Fruit fly (Drosophila melanogaster): ENCODE measurements around the gene Amnionless.

The Amnionless gene

dm6 chr2L:285596-286023 is 3.3 kb downstream of the Amnionless start (continued):
- TF ChIP-seq unc-4 (GFP tag; IDR thresholded peaks at IDR 0.05; ENCODE audit: partially characterized antibody), result peak; percentile 43; the same call in 1 of the 2 replicates
- TF ChIP-seq CG8359 (GFP tag; optimal IDR thresholded peaks at IDR 0.05; ENCODE audit: borderline replicate concordance), result no peak
- peak; percentile 20; the same call in 1 of the 2 replicates for TF ChIP-seq Scr (GFP tag; IDR thresholded peaks at IDR 0.05; ENCODE audit: partially characterized antibody)
- peak; percentile 31; the same call in 1 of the 3 replicates for TF ChIP-seq otp (GFP tag; IDR thresholded peaks at IDR 0.05)
- peak; percentile 63 for TF ChIP-seq CG17829 (tag; optimal IDR thresholded peaks at IDR 0.05)
- peak; percentile 70 for TF ChIP-seq CG1603 (tag; optimal IDR thresholded peaks at IDR 0.05)
- no peak for TF ChIP-seq cad (GFP tag; optimal IDR thresholded peaks at IDR 0.05)
- TF ChIP-seq CoRest (tag; optimal IDR thresholded peaks at IDR 0.05), result peak; percentile 64
- no peak for TF ChIP-seq CG6175 (GFP tag; IDR thresholded peaks at IDR 0.05)
- TF ChIP-seq CG5953 (GFP tag; IDR thresholded peaks at IDR 0.05), result 0 out of 2 replicates have a peak, but pooled peaks have one; percentile 29
- TF ChIP-seq pros (GFP tag; optimal IDR thresholded peaks at IDR 0.05), result no peak
- TF ChIP-seq nerfin-2 (GFP tag; IDR thresholded peaks at IDR 0.05; ENCODE audit: partially characterized antibody), result no peak
- no peak for TF ChIP-seq tio (GFP tag; optimal IDR thresholded peaks at IDR 0.05)
- TF ChIP-seq yki (optimal IDR thresholded peaks at IDR 0.05), result no peak
- TF ChIP-seq sqz (GFP tag; optimal IDR thresholded peaks at IDR 0.05), result no peak
- TF ChIP-seq CG1792 (GFP tag; optimal IDR thresholded peaks at IDR 0.05), result peak; percentile 40
- TF ChIP-seq zfh2 (GFP tag; optimal IDR thresholded peaks at IDR 0.05), result peak; percentile 47
- no peak for TF ChIP-seq CG2129 (GFP tag; IDR thresholded peaks at IDR 0.05; ENCODE audit: partially characterized antibody)
- TF ChIP-seq ac (GFP tag; optimal IDR thresholded peaks at IDR 0.05), result peak; percentile 19
- peak; percentile 20 for TF ChIP-seq gcm2 (GFP tag; optimal IDR thresholded peaks at IDR 0.05)
- TF ChIP-seq crol (GFP tag; IDR thresholded peaks at IDR 0.05), result peak; percentile 52; the same call in 1 of the 2 replicates
- no peak for TF ChIP-seq aop (GFP tag; IDR thresholded peaks at IDR 0.05)
- no peak for TF ChIP-seq hkb (optimal IDR thresholded peaks at IDR 0.05)
- peak; percentile 42; the same call in 1 of the 2 replicates for TF ChIP-seq hkb (GFP tag; IDR thresholded peaks at IDR 0.05)
- no peak for TF ChIP-seq Tbp (GFP tag; optimal IDR thresholded peaks at IDR 0.05)
- peak; percentile 97 for TF ChIP-seq CG15514 (GFP tag; optimal IDR thresholded peaks at IDR 0.05)
- TF ChIP-seq eyg (GFP tag; optimal IDR thresholded peaks at IDR 0.05), result peak; percentile 7
- TF ChIP-seq Elba2 (GFP tag; optimal IDR thresholded peaks at IDR 0.05), result no peak
- peak; percentile 0 for TF ChIP-seq Max (GFP tag; optimal IDR thresholded peaks at IDR 0.05)
- peak; percentile 36; the same call in 1 of the 2 replicates for TF ChIP-seq ssp (GFP tag; IDR thresholded peaks at IDR 0.05)
- peak; percentile 71 for TF ChIP-seq caup (GFP tag; optimal IDR thresholded peaks at IDR 0.05; ENCODE audit: severe bottlenecking)
- no peak for TF ChIP-seq CG9876 (GFP tag; optimal IDR thresholded peaks at IDR 0.05)
- no peak for TF ChIP-seq CG18764 (GFP tag; optimal IDR thresholded peaks at IDR 0.05)
- TF ChIP-seq trh (GFP tag; optimal IDR thresholded peaks at IDR 0.05), result no peak
- TF ChIP-seq CG7745 (tag; optimal IDR thresholded peaks at IDR 0.05), result no peak
- peak; percentile 29 for TF ChIP-seq CG7786 (GFP tag; optimal IDR thresholded peaks at IDR 0.05)
- no peak for TF ChIP-seq CG3163 (GFP tag; optimal IDR thresholded peaks at IDR 0.05)
- TF ChIP-seq ato (GFP tag; IDR thresholded peaks at IDR 0.05; ENCODE audit: partially characterized antibody), result peak; percentile 48; the same call in 1 of the 2 replicates
- TF ChIP-seq CG11696 (GFP tag; IDR thresholded peaks at IDR 0.05), result no peak
- TF ChIP-seq tgo (GFP tag; IDR thresholded peaks at IDR 0.05), result no peak
- TF ChIP-seq gfzf (GFP tag; optimal IDR thresholded peaks at IDR 0.05), result peak; percentile 85
- TF ChIP-seq Sox100B (GFP tag; optimal IDR thresholded peaks at IDR 0.05), result peak; percentile 30
- TF ChIP-seq Meics (GFP tag; optimal IDR thresholded peaks at IDR 0.05), result peak; percentile 72
- TF ChIP-seq CG3281 (GFP tag; optimal IDR thresholded peaks at IDR 0.05), result peak; percentile 65
- peak; percentile 31 for TF ChIP-seq BEAF-32 (GFP tag; optimal IDR thresholded peaks at IDR 0.05)
- peak; percentile 57; the same call in 1 of the 3 replicates for TF ChIP-seq CG6791 (GFP tag; IDR thresholded peaks at IDR 0.05; ENCODE audit: partially characterized antibody)
- no peak for TF ChIP-seq ERR (GFP tag; optimal IDR thresholded peaks at IDR 0.05)
- TF ChIP-seq CG10654 (GFP tag; optimal IDR thresholded peaks at IDR 0.05), result no peak
- peak; percentile 70 for TF ChIP-seq CG11504 (tag; optimal IDR thresholded peaks at IDR 0.05)
- peak; percentile 50; the same call in 1 of the 2 replicates for TF ChIP-seq NFAT (GFP tag; IDR thresholded peaks at IDR 0.05)
